Worm (Caenorhabditis elegans): Measurements from ENCODE around the gene krr-1.

krr-1 gene

DNA sequence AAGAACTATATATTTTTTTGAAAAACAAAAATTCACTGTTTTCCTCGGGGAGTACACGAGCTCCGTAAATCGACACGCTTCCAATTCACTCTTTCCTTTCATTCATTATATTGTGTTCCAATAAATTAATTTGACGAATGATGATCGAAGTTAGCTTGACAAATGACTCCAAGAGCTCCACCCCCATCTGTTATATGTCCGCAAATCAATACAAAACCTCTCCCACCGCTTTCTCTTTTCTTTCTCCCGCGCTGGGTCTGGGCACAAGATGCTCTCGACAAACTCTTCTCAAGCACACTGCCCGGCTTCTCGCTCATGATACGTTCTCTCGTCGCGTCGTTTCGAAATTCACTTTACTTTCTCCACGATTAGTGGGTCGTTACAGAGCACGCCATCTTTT is 7.0 kb upstream of the krr-1 start, which contains the start of gene C13F10.1 (continued):
- TF ChIP-seq egl-44 (GFP tag; IDR thresholded peaks at IDR 0.05) (no peak), cebp-1 (GFP tag; IDR thresholded peaks at IDR 0.05) (no peak), cebp-1 (tag; optimal IDR thresholded peaks at IDR 0.05) (peak; percentile 39), Y67H2A.10 (GFP tag; conservative IDR thresholded peaks at IDR 0.05) (no peak), nhr-179 (tag; optimal IDR thresholded peaks at IDR 0.05) (no peak), attf-5 (GFP tag; optimal IDR thresholded peaks at IDR 0.05) (no peak), cebp-2 (GFP tag; IDR thresholded peaks at IDR 0.05) (no peak), atf-7 (tag; optimal IDR thresholded peaks at IDR 0.05) (no peak)

DNA sequence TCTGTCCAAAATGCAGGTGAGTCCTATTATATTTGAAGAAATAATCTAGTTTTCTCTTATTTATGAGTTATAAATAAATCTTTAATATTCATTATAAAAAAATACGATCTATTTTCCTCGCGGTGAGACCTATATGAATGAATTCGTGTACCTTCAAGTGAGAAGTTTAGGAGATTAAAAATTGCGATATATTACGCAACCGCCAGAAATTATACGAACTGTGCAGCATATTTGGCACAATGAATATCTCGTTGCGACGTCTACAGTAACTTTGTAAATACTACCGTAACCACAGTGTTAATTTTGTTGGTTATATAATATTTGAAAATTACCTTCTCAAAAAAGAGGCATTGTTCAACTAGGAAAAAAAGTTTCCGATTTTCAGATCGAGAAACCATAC is 6.6 kb upstream of the krr-1 start:
- TF ChIP-seq ceh-58 (GFP tag; IDR thresholded peaks at IDR 0.05) (no peak), bed-2 (GFP tag; IDR thresholded peaks at IDR 0.05) (no peak), Y79H2A.3 (GFP tag; conservative IDR thresholded peaks at IDR 0.05) (no peak), sptf-2 (GFP tag; optimal IDR thresholded peaks at IDR 0.05) (no peak), nfyb-1 (GFP tag; IDR thresholded peaks at IDR 0.05) (no peak), madf-3 (GFP tag; IDR thresholded peaks at IDR 0.05) (no peak), let-607 (tag; optimal IDR thresholded peaks at IDR 0.05) (no peak), repo-1 (tag; optimal IDR thresholded peaks at IDR 0.05) (no peak), B0035.1 (tag; optimal IDR thresholded peaks at IDR 0.05) (no peak), ceh-40 (GFP tag; IDR thresholded peaks at IDR 0.05) (no peak), F10E7.11 (tag; optimal IDR thresholded peaks at IDR 0.05) (no peak), egrh-3 (GFP tag; IDR thresholded peaks at IDR 0.05) (no peak), rcor-1 (GFP tag; IDR thresholded peaks at IDR 0.05) (no peak), fkh-3 (tag; optimal IDR thresholded peaks at IDR 0.05) (no peak), F22D6.2 (tag; optimal IDR thresholded peaks at IDR 0.05) (no peak), athp-1 (tag; optimal IDR thresholded peaks at IDR 0.05) (no peak), hlh-12 (tag; optimal IDR thresholded peaks at IDR 0.05) (no peak), sdz-38 (tag; optimal IDR thresholded peaks at IDR 0.05) (no peak), Y53F4B.3 (GFP tag; IDR thresholded peaks at IDR 0.05) (no peak), die-1 (tag; optimal IDR thresholded peaks at IDR 0.05) (no peak)

DNA sequence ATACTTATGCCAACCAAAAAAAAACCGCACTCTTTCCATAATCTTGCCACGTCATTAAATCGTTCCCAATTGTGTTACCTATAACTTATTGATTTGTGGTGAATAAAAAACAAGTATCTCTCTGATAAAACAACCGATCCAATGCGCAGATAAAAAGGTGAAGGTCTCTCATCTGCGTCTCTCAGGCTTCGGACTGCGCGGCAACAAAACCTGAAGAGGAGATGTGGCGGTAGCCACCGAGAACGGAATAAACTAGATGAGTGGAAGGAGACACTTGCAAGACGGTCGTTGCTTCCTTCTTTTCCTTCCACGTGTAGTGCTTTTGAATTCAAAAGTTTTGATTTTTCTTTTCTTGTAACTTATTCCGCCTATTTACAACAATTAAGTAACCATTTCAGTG is 6.0 kb upstream of the krr-1 start, which contains the start of gene fkb-3:
Gene fkb-3, plus strand, starts transcription at position 277 of the 400 bp plus-strand sequence.
- TF ChIP-seq nfyb-1 (GFP tag; IDR thresholded peaks at IDR 0.05) (no peak), lir-1 (GFP tag; conservative IDR thresholded peaks at IDR 0.05) (no peak), F57A8.1 (GFP tag; optimal IDR thresholded peaks at IDR 0.05) (no peak), ztf-3 (GFP tag; optimal IDR thresholded peaks at IDR 0.05) (no peak), nhr-179 (tag; optimal IDR thresholded peaks at IDR 0.05) (no peak), nhr-90 (tag; optimal IDR thresholded peaks at IDR 0.05) (no peak), B0261.1 (tag; optimal IDR thresholded peaks at IDR 0.05) (no peak), K11D2.4 (GFP tag; IDR thresholded peaks at IDR 0.05) (no peak), F23B12.7 (tag; optimal IDR thresholded peaks at IDR 0.05; ENCODE audit: insufficient read depth) (no peak), ceh-91 (GFP tag; IDR thresholded peaks at IDR 0.05) (no peak), nfya-1 (tag; optimal IDR thresholded peaks at IDR 0.05; ENCODE audit: borderline replicate concordance, insufficient read depth) (no peak), cebp-2 (GFP tag; IDR thresholded peaks at IDR 0.05) (no peak), dox-1 (GFP tag; IDR thresholded peaks at IDR 0.05) (no peak), ztf-6 (GFP tag; IDR thresholded peaks at IDR 0.05) (no peak), repo-1 (tag; optimal IDR thresholded peaks at IDR 0.05) (no peak), C06A6.2 (GFP tag; conservative IDR thresholded peaks at IDR 0.05) (no peak), F49E8.2 (tag; optimal IDR thresholded peaks at IDR 0.05; ENCODE audit: insufficient read depth) (no peak)
